Fruit fly (Drosophila melanogaster): ENCODE results near the gene nanos.

DNA sequence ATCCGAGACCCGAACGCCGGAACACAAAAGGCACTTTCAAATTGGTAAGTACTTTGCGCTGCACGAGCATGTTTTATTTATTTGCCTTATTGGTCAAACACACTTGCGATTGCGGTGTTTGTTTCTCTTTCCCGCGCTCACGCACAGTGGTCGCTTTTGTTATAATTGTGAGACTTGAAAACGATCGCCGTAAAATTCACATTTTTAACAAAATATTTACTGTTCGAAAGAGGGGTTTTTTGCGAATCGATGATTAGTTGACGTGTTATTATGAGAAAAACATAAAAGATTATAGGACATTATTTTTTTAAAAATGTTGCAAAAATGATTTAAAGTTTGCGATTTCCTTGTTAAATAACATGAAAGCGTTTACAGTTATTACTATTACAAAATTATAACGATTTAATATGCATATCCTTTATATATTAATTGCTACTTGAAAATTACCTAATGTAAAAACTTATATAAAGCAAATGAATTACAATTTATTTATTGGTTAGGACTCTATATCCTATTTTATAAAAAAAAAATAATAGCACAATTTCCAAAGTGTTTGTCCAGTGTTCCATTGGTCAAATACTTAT, 7.9 kb downstream of the nanos start:
- TF ChIP-seq CG8478 (optimal IDR thresholded peaks at IDR 0.05) (no peak), CTCF (optimal IDR thresholded peaks at IDR 0.05) (no peak)

All from S2 (cell line).